Worm (Caenorhabditis elegans) whole organism, midembryonic: ENCODE results near the gene sru-12.

Source experiments
- T22C8.4 ChIP-seq: fragments of 200-800 bp; sonication (Bioruptor generic); IDR thresholded peaks from 2 replicates; pipeline ENCODE4 v1.3.6; 2022; ENCODE audit warnings: missing genetic modification characterization, missing compliant biosample characterization
- flt-1 ChIP-seq: fragments of 200-800 bp; sonication (Bioruptor generic); IDR thresholded peaks from 2 replicates; pipeline ENCODE4 v1.3.6; 2022; ENCODE audit warnings: missing genetic modification characterization, missing compliant biosample characterization
- klf-2 ChIP-seq: fragments of 200-800 bp; sonication (Bioruptor generic); conservative IDR thresholded peaks from 2 replicates; pipeline ENCODE4 v1.3.6; 2022; ENCODE audit warnings: missing genetic modification reagents, missing genetic modification characterization, missing compliant biosample characterization
- med-1 ChIP-seq: sonication (generic microtip); optimal IDR thresholded peaks from 2 replicates; lab custom pipeline; 2017; ENCODE audit warnings: missing genetic modification characterization, mild to moderate bottlenecking, missing compliant biosample characterization, antibody characterized with exemption, missing genetic modification reagents; ENCODE audit not compliant: insufficient read depth
- ref-1 ChIP-seq: fragments of 200-800 bp; sonication (Bioruptor generic); conservative IDR thresholded peaks from 2 replicates; pipeline ENCODE4 v1.3.6; 2022; ENCODE audit warnings: missing genetic modification reagents, missing genetic modification characterization, missing compliant biosample characterization
- tab-1 ChIP-seq: fragments of 200-800 bp; sonication (Bioruptor generic); IDR thresholded peaks from 2 replicates; pipeline ENCODE4 v1.3.6; 2022; ENCODE audit warnings: missing genetic modification characterization, missing compliant biosample characterization
- ztf-29 ChIP-seq: fragments of 200-800 bp; sonication (Bioruptor generic); IDR thresholded peaks from 2 replicates; pipeline ENCODE4 v1.3.6; 2022; ENCODE audit warnings: missing genetic modification reagents, missing genetic modification characterization, missing compliant biosample characterization

- TF ChIP-seq tab-1 (no peak), ztf-29 (GFP tag; lab: Robert Waterston, UW) (no peak), klf-2 (GFP tag; lab: Robert Waterston, UW) (no peak), ref-1 (GFP tag; lab: Robert Waterston, UW) (no peak), flt-1 (GFP tag; lab: Robert Waterston, UW) (no peak), med-1 (no peak), T22C8.4 (no peak)
These were observed 49.6 kb downstream of the sru-12 start for ce11 chrIV:13632613-13633012.
